Worm (Caenorhabditis elegans) whole organism, L3 larva: ENCODE data around the gene F32D1.3.

ENCODE experiments used
- ama-1 ChIP-seq: fragments of 150-350 bp; optimal IDR thresholded peaks from 2 replicates; lab custom pipeline; 2018
- ceh-82 ChIP-seq: fragments of 150-350 bp; optimal IDR thresholded peaks from 2 replicates; lab custom pipeline; 2014; ENCODE audit warnings: missing biosample characterization, missing genetic modification characterization
- egl-27 ChIP-seq: sonication (generic microtip); optimal IDR thresholded peaks from 4 replicates; lab custom pipeline; 2017; ENCODE audit warnings: missing biosample characterization, missing genetic modification reagents, missing genetic modification characterization
- elt-2 ChIP-seq: sonication (generic microtip); optimal IDR thresholded peaks from 2 replicates; lab custom pipeline; 2016; ENCODE audit warnings: missing genetic modification reagents, mild to moderate bottlenecking, missing genetic modification characterization, missing compliant biosample characterization
- elt-3 ChIP-seq, 3 experiments: fragments of 150-350 bp in 1 of 3; sonication (generic microtip) in 2 of 3; optimal IDR thresholded peaks; 2 replicates in 2 of 3; 4 replicates in 1 of 3; lab custom pipeline; 2014 to 2017; ENCODE audit warnings: missing biosample characterization in 3 of 3, missing genetic modification characterization in 3 of 3
- fos-1 ChIP-seq: fragments of 150-350 bp; optimal IDR thresholded peaks from 2 replicates; lab custom pipeline; 2014; ENCODE audit warnings: missing biosample characterization, missing genetic modification characterization
- lin-39 ChIP-seq: fragments of 150-350 bp; optimal IDR thresholded peaks from 2 replicates; lab custom pipeline; 2018; ENCODE audit warnings: missing biosample characterization, missing genetic modification reagents, missing genetic modification characterization
- nhr-23 ChIP-seq: fragments of 150-350 bp; optimal IDR thresholded peaks from 2 replicates; lab custom pipeline; 2014; ENCODE audit warnings: missing biosample characterization, missing genetic modification reagents, missing genetic modification characterization
- skn-1 ChIP-seq: fragments of 150-350 bp; optimal IDR thresholded peaks from 2 replicates; lab custom pipeline; 2014; ENCODE audit warnings: missing biosample characterization, missing genetic modification characterization
- snpc-4 ChIP-seq: fragments of 150-350 bp; optimal IDR thresholded peaks from 2 replicates; lab custom pipeline; 2014; ENCODE audit warnings: missing biosample characterization, missing genetic modification characterization

DNA sequence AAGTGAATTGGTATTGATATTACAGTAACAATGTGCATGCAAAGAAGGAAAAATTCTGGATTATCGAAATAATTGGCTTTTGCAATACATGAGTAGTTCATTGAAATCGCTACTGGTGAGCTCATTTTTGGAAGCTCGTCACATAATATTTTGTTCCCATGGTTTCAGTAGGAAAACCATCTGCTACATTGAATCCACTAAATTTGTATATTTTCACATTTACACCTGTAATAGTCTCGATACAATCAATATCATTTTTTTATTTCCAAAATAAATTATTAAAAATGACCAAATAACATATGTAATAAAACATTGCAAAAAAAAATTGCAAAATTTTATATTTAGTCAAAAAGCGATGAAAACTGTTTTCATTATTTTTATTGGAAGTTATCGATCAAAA is 46.3 kb downstream of the F32D1.3 start, which contains the start of gene srh-192:
- TF ChIP-seq snpc-4 (tag; lab: Kevin White, UChicago) (no peak), elt-3 (tag; optimal IDR thresholded peaks at IDR 0.05; lab: Kevin White, UChicago) (no peak), elt-2 (no peak), egl-27 (tag; lab: Kevin White, UChicago) (no peak), lin-39 (tag; lab: Kevin White, UChicago) (no peak), ceh-82 (tag; lab: Kevin White, UChicago) (no peak), nhr-23 (tag; lab: Kevin White, UChicago) (no peak), ama-1 (lab: Kevin White, UChicago) (no peak), skn-1 (tag; lab: Kevin White, UChicago) (no peak), fos-1 (tag; lab: Kevin White, UChicago) (no peak)
